Fruit fly (Drosophila melanogaster) whole organism, adult: ENCODE measurements around the gene CG9467.

Experiments used
- CG11617 ChIP-seq: fragments of 200-800 bp; sonication (Bioruptor generic); optimal IDR thresholded peaks from 2 replicates; lab custom pipeline; 2017; ENCODE audit warnings: mild to moderate bottlenecking, missing biosample characterization, missing genetic modification reagents, missing genetic modification characterization
- CG14711 ChIP-seq: fragments of 200-800 bp; sonication (Bioruptor generic); optimal IDR thresholded peaks from 2 replicates; lab custom pipeline; 2018; ENCODE audit warnings: missing biosample characterization, mild to moderate bottlenecking, missing genetic modification characterization, moderate library complexity
- CG33017 ChIP-seq: fragments of 200-800 bp; sonication (Bioruptor generic); optimal IDR thresholded peaks from 2 replicates; lab custom pipeline; 2018; ENCODE audit warnings: missing biosample characterization, mild to moderate bottlenecking, missing genetic modification characterization, moderate library complexity
- CG7101 ChIP-seq: fragments of 200-800 bp; sonication (Bioruptor generic); optimal IDR thresholded peaks from 2 replicates; lab custom pipeline; 2018; ENCODE audit warnings: missing biosample characterization, mild to moderate bottlenecking, missing genetic modification characterization, moderate library complexity
- Hr96 ChIP-seq: fragments of 200-800 bp; sonication (Bioruptor generic); optimal IDR thresholded peaks from 2 replicates; lab custom pipeline; 2016; ENCODE audit warnings: missing biosample characterization, missing genetic modification characterization
- bab1 ChIP-seq: fragments of 200-800 bp; sonication (Bioruptor generic); optimal IDR thresholded peaks from 3 replicates; lab custom pipeline; 2019; ENCODE audit warnings: missing biosample characterization, mild to moderate bottlenecking, missing genetic modification characterization, moderate library complexity
- cic ChIP-seq: fragments of 200-800 bp; sonication (Bioruptor generic); optimal IDR thresholded peaks from 2 replicates; lab custom pipeline; 2017; ENCODE audit warnings: missing biosample characterization, mild to moderate bottlenecking, missing genetic modification characterization, moderate library complexity
- kay ChIP-seq: fragments of 200-800 bp; sonication (Bioruptor generic); peaks from one replicate; lab custom pipeline; 2016; ENCODE audit warnings: missing biosample characterization, missing genetic modification characterization, borderline replicate concordance
- toe ChIP-seq: fragments of 200-800 bp; sonication (Bioruptor generic); optimal IDR thresholded peaks from 2 replicates; lab custom pipeline; 2016; ENCODE audit warnings: missing biosample characterization, missing genetic modification characterization

- TF ChIP-seq cic (no peak), bab1 (GFP tag; lab: Kevin White, UChicago) (no peak), Hr96 (GFP tag; lab: Kevin White, UChicago) (no peak), CG14711 (tag; lab: Kevin White, UChicago) (no peak), kay (GFP tag; lab: Kevin White, UChicago) (no peak), CG33017 (no peak), toe (no peak), CG11617 (GFP tag; lab: Kevin White, UChicago) (no peak), CG7101 (tag; lab: Kevin White, UChicago) (no peak)
Measured at dm6 chr3R:9779764-9780163, 21.1 kb downstream of the CG9467 start, which contains the start of gene CG12947.
